Worm (Caenorhabditis elegans): ENCODE data around the gene mlck-1.

DNA sequence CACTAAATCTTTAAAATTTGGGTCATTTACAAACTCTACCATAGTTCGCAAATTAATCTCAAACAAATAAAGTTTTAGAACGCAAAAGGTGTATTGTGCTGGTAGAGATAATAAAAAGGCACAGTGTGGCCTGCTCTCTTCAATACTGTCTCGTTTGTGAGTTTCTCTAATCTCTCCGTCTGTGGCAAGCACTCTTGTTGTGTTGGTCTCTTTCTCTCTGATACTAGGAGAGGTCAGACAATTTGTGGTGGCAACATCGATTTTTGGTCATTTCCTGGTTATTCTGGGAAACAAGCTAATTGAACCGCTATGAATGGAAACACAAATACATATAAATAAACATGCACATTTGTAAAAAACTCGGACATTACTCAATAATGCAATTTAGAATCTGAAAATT, 4.6 kb upstream of the mlck-1 start, which contains the start of gene ZC373.5:
- TF ChIP-seq mdl-1 (tag; optimal IDR thresholded peaks at IDR 0.05): no peak
- TF ChIP-seq zag-1 (tag; optimal IDR thresholded peaks at IDR 0.05): no peak
- no peak for TF ChIP-seq nhr-11 (tag; optimal IDR thresholded peaks at IDR 0.05)
- no peak for TF ChIP-seq skn-1 (tag; optimal IDR thresholded peaks at IDR 0.05)

Data from whole organism, L2 larva.